Worm (Caenorhabditis elegans) whole organism, L4 larva: ENCODE data around the gene C54F6.5.

Source experiments
- D1046.2 ChIP-seq: fragments of 200-800 bp; sonication (Bioruptor generic); IDR thresholded peaks from 2 replicates; pipeline ENCODE4 v1.3.6; 2022; ENCODE audit warnings: missing genetic modification characterization, missing compliant biosample characterization
- F26F4.8 ChIP-seq: fragments of 200-800 bp; sonication (Bioruptor generic); conservative IDR thresholded peaks from 2 replicates; pipeline ENCODE4 v1.3.6; 2022; ENCODE audit warnings: missing genetic modification characterization, missing compliant biosample characterization
- F37D6.2 ChIP-seq: sonication (generic microtip); optimal IDR thresholded peaks from 2 replicates; lab custom pipeline; 2016; ENCODE audit warnings: mild to moderate bottlenecking, missing genetic modification characterization, missing compliant biosample characterization
- Y105C5A.15 ChIP-seq: fragments of 200-800 bp; sonication (Bioruptor generic); IDR thresholded peaks from 2 replicates; pipeline ENCODE4 v1.3.6; 2022; ENCODE audit warnings: missing genetic modification characterization, missing compliant biosample characterization
- Y75B8A.6 ChIP-seq: fragments of 200-800 bp; sonication (Bioruptor generic); IDR thresholded peaks from 2 replicates; pipeline ENCODE4 v1.3.6; 2022; ENCODE audit warnings: missing genetic modification reagents, missing genetic modification characterization, missing compliant biosample characterization
- ZK337.2 ChIP-seq: fragments of 200-800 bp; sonication (Bioruptor generic); IDR thresholded peaks from 2 replicates; pipeline ENCODE4 v1.3.6; 2022; ENCODE audit warnings: missing genetic modification reagents, missing genetic modification characterization, missing compliant biosample characterization
- aha-1 ChIP-seq: fragments of 150-350 bp; peaks from one replicate; lab custom pipeline; 2014; ENCODE audit warnings: missing biosample characterization, missing genetic modification characterization
- ama-1 ChIP-seq: fragments of 150-350 bp; optimal IDR thresholded peaks from 2 replicates; lab custom pipeline; 2014; ENCODE audit warnings: inconsistent platforms, mixed read lengths
- arid-1 ChIP-seq: fragments of 200-800 bp; sonication (Bioruptor generic); conservative IDR thresholded peaks from 2 replicates; pipeline ENCODE4 v1.3.6; 2022; ENCODE audit warnings: missing genetic modification reagents, missing genetic modification characterization, missing compliant biosample characterization
- ceh-44 ChIP-seq: fragments of 200-800 bp; sonication (Bioruptor generic); IDR thresholded peaks from 2 replicates; pipeline ENCODE4 v1.3.6; 2022; ENCODE audit warnings: missing genetic modification reagents, missing genetic modification characterization, missing compliant biosample characterization
- ctbp-1 ChIP-seq: fragments of 200-800 bp; sonication (Bioruptor generic); IDR thresholded peaks from 2 replicates; pipeline ENCODE4 v1.3.6; 2022; ENCODE audit warnings: missing genetic modification reagents, missing genetic modification characterization, missing compliant biosample characterization
- daf-16 ChIP-seq, 3 experiments: sonication (generic microtip); optimal IDR thresholded peaks; 2 replicates each; lab custom pipeline; 2016 to 2017; ENCODE audit warnings: missing genetic modification characterization in 3 of 3, missing genetic modification reagents in 3 of 3, mild to moderate bottlenecking in 2 of 3, missing compliant biosample characterization in 2 of 3, missing biosample characterization in 1 of 3, moderate library complexity in 1 of 3
- dmd-6 ChIP-seq: fragments of 200-800 bp; sonication (Bioruptor generic); IDR thresholded peaks from 2 replicates; pipeline ENCODE4 v1.3.6; 2022; ENCODE audit warnings: missing genetic modification reagents, missing genetic modification characterization, missing compliant biosample characterization
- dmd-8 ChIP-seq: fragments of 200-800 bp; sonication (Bioruptor generic); IDR thresholded peaks from 2 replicates; pipeline ENCODE4 v1.3.6; 2022; ENCODE audit warnings: missing genetic modification characterization, missing compliant biosample characterization
- dmd-9 ChIP-seq: fragments of 200-800 bp; sonication (Bioruptor generic); IDR thresholded peaks from 2 replicates; pipeline ENCODE4 v1.3.6; 2022; ENCODE audit warnings: missing genetic modification reagents, missing genetic modification characterization, missing compliant biosample characterization
- egl-27 ChIP-seq: sonication (generic microtip); optimal IDR thresholded peaks from 3 replicates; lab custom pipeline; 2017; ENCODE audit warnings: missing biosample characterization, missing genetic modification reagents, missing genetic modification characterization
- hif-1 ChIP-seq, 2 experiments: sonication (generic microtip); optimal IDR thresholded peaks; 2 replicates each; lab custom pipeline; 2016 to 2017; ENCODE audit warnings: missing compliant biosample characterization in 2 of 2, missing genetic modification characterization in 2 of 2, missing genetic modification reagents in 2 of 2, missing genotype in 2 of 2, mild to moderate bottlenecking in 1 of 2
- hlh-30 ChIP-seq: sonication (generic microtip); optimal IDR thresholded peaks from 2 replicates; lab custom pipeline; 2017; ENCODE audit warnings: antibody characterized with exemption, mild to moderate bottlenecking, missing genetic modification characterization, missing compliant biosample characterization; ENCODE audit not compliant: insufficient read depth
- jun-1 ChIP-seq: fragments of 150-350 bp; optimal IDR thresholded peaks from 2 replicates; lab custom pipeline; 2014; ENCODE audit warnings: missing biosample characterization, missing genetic modification reagents, missing genetic modification characterization
- lim-7 ChIP-seq: fragments of 200-800 bp; sonication (Bioruptor generic); IDR thresholded peaks from 2 replicates; pipeline ENCODE4 v1.3.6; 2022; ENCODE audit warnings: missing genetic modification characterization, missing compliant biosample characterization
- lin-1 ChIP-seq: fragments of 200-800 bp; sonication (Bioruptor generic); IDR thresholded peaks from 2 replicates; pipeline ENCODE4 v1.3.6; 2022; ENCODE audit warnings: missing genetic modification reagents, missing genetic modification characterization, missing compliant biosample characterization
- lin-15B ChIP-seq: fragments of 150-350 bp; sonication (generic microtip); optimal IDR thresholded peaks from 3 replicates; lab custom pipeline; 2014; ENCODE audit warnings: missing biosample characterization, missing genetic modification characterization
- lir-3 ChIP-seq: sonication (generic microtip); optimal IDR thresholded peaks from 2 replicates; lab custom pipeline; 2016; ENCODE audit warnings: mild to moderate bottlenecking, missing genetic modification characterization, missing compliant biosample characterization
- madf-9 ChIP-seq: fragments of 200-800 bp; sonication (Bioruptor generic); conservative IDR thresholded peaks from 2 replicates; pipeline ENCODE4 v1.3.6; 2022; ENCODE audit warnings: missing genetic modification reagents, missing genetic modification characterization, missing compliant biosample characterization
- mdl-1 ChIP-seq, 2 experiments: fragments of 150-350 bp in 1 of 2; sonication (generic microtip) in 1 of 2; optimal IDR thresholded peaks; 2 replicates each; lab custom pipeline; 2014 to 2017; ENCODE audit warnings: missing biosample characterization in 2 of 2, missing genetic modification characterization in 2 of 2
- mdt-29 ChIP-seq: fragments of 200-800 bp; sonication (Bioruptor generic); IDR thresholded peaks from 2 replicates; pipeline ENCODE4 v1.3.6; 2022; ENCODE audit warnings: missing genetic modification reagents, missing genetic modification characterization, missing compliant biosample characterization
- mxl-2 ChIP-seq: fragments of 200-800 bp; sonication (Bioruptor generic); conservative IDR thresholded peaks from 2 replicates; pipeline ENCODE4 v1.3.6; 2022; ENCODE audit warnings: missing genetic modification reagents, missing genetic modification characterization, missing compliant biosample characterization
- mxl-3 ChIP-seq: fragments of 200-800 bp; sonication (Bioruptor generic); optimal IDR thresholded peaks from 2 replicates; lab custom pipeline; 2018; ENCODE audit warnings: mild to moderate bottlenecking, missing genetic modification characterization, missing compliant biosample characterization
- nhr-111 ChIP-seq: fragments of 200-800 bp; sonication (Bioruptor generic); optimal IDR thresholded peaks from 2 replicates; lab custom pipeline; 2018; ENCODE audit warnings: mild to moderate bottlenecking, missing genetic modification characterization, missing compliant biosample characterization
- nhr-28 ChIP-seq: fragments of 150-350 bp; optimal IDR thresholded peaks from 2 replicates; lab custom pipeline; 2014; ENCODE audit warnings: missing biosample characterization, missing genetic modification characterization
- nhr-42 ChIP-seq: fragments of 200-800 bp; sonication (Bioruptor generic); IDR thresholded peaks from 2 replicates; pipeline ENCODE4 v1.3.6; 2022; ENCODE audit warnings: missing genetic modification characterization, missing compliant biosample characterization
- nhr-48 ChIP-seq: sonication (generic microtip); optimal IDR thresholded peaks from 2 replicates; lab custom pipeline; 2016; ENCODE audit warnings: mild to moderate bottlenecking, missing genetic modification characterization, missing compliant biosample characterization
- nhr-76 ChIP-seq: fragments of 150-350 bp; optimal IDR thresholded peaks from 2 replicates; lab custom pipeline; 2014; ENCODE audit warnings: missing biosample characterization, missing genetic modification characterization
- php-3 ChIP-seq: fragments of 200-800 bp; sonication (Bioruptor generic); IDR thresholded peaks from 2 replicates; pipeline ENCODE4 v1.3.6; 2022; ENCODE audit warnings: missing genetic modification reagents, missing genetic modification characterization, missing compliant biosample characterization
- pqm-1 ChIP-seq: sonication (generic microtip); optimal IDR thresholded peaks from 2 replicates; lab custom pipeline; 2017; ENCODE audit warnings: missing biosample characterization, missing genetic modification characterization
- tra-1 ChIP-seq: fragments of 200-800 bp; sonication (Bioruptor generic); IDR thresholded peaks from 2 replicates; pipeline ENCODE4 v1.3.6; 2022; ENCODE audit warnings: missing genetic modification reagents, missing genetic modification characterization, missing compliant biosample characterization
- unc-62 ChIP-seq, 3 experiments: fragments of 150-350 bp in 1 of 3; sonication (generic microtip); optimal IDR thresholded peaks in 2 of 3; peaks in 1 of 3; 1 replicate in 1 of 3; 2 replicates in 2 of 3; lab custom pipeline; 2014 to 2017; ENCODE audit warnings: missing biosample characterization in 3 of 3, missing genetic modification characterization in 3 of 3, missing genetic modification reagents in 3 of 3, missing genotype in 1 of 3
- vab-7 ChIP-seq: fragments of 200-800 bp; sonication (Bioruptor generic); IDR thresholded peaks from 2 replicates; pipeline ENCODE4 v1.3.6; 2022; ENCODE audit warnings: missing genetic modification reagents, missing genetic modification characterization, missing compliant biosample characterization
- zip-2 ChIP-seq: fragments of 150-350 bp; optimal IDR thresholded peaks from 2 replicates; lab custom pipeline; 2014; ENCODE audit warnings: missing biosample characterization, missing genetic modification characterization

C54F6.5 gene

DNA sequence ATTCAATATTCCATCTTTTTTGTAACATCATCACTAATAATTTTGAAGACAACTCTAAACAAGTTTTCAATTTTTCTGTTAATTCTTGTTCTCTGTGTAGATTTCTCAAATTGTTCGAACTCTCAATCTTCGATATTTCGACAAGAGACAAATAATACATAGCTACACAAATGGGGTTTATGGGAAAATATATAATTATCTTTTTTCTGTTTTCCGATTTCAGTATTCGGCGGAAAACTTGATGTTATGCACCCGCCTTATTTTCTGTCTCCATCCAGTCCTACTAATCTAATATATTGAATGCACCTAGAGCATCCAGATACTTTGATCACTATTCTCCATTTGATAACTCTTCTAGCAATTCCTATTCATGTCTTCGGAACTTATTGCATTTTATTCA is 10.1 kb downstream of the C54F6.5 start, which contains the start of gene srh-268:
Gene srh-268 (plus strand): TSS at position 301 of the 400 bp plus-strand sequence.
- TF ChIP-seq jun-1 (tag; lab: Kevin White, UChicago), result no peak

DNA sequence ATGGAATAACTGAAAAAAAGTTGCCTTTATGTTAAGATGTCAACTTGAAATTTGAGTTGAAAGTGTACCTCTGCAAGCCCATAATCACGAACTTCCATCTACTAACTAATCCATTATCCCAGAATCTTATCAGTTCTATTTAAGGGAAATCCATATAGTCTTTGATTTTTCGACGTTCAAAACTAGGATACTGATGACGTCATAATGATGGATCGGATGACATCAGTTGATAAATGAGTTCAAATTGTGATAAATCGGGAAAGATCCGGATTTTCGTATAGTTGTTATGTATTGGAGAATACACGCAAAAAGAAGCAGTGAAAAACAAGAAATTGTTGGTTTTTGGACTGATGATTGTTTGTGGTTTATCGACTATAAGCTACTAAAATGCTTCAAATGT is 14.8 kb downstream of the C54F6.5 start:
- TF ChIP-seq zip-2 (tag; lab: Kevin White, UChicago), result no peak
- TF ChIP-seq nhr-28 (tag; lab: Kevin White, UChicago), result peak; percentile 10
- TF ChIP-seq unc-62 (GFP tag; optimal IDR thresholded peaks at IDR 0.05 in 1 of 2; lab: Kevin White, UChicago), result peak in 1 of 2 experiments; percentile 87
- TF ChIP-seq unc-62 (tag; optimal IDR thresholded peaks at IDR 0.05; lab: Kevin White, UChicago), result no peak
- no peak for TF ChIP-seq nhr-42 (GFP tag; lab: Robert Waterston, UW)
- TF ChIP-seq mdl-1 (tag; optimal IDR thresholded peaks at IDR 0.05; lab: Kevin White, UChicago), result peak in 1 of 2 experiments; percentile 8
- no peak for TF ChIP-seq dmd-8 (GFP tag; lab: Robert Waterston, UW)
- peak; percentile 79 for TF ChIP-seq nhr-48

DNA sequence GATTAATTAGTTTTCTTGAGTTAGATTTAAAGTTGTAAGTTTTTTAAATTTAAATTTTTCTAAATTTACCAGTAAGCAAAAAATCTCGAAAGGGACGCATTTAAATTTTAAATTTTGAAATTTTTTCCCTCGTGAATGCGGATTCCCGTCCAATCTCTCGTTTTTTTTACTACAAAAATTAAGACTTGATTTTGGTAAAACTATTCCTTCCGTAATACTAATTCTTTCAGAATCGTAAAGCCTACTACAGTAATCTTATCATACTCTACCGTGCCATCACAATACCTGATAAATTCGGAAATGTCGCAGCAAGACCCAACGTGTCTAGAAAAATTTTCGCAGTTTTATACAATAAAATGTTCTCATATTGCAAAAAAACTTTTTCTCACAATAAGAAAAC is 16.3 kb downstream of the C54F6.5 start, which contains the start of the genes C54F6.19 and nhx-3:
Gene C54F6.19 (plus strand): TSS at position 301 of the 400 bp plus-strand sequence.
Gene nhx-3 (minus strand): TSS at position 337 of the 400 bp plus-strand sequence.
- TF ChIP-seq mxl-3 (GFP tag; lab: Kevin White, UChicago) (no peak), F37D6.2 (tag; lab: Kevin White, UChicago) (no peak), nhr-111 (GFP tag; lab: Kevin White, UChicago) (no peak), lin-15B (tag; lab: Kevin White, UChicago) (no peak)

DNA sequence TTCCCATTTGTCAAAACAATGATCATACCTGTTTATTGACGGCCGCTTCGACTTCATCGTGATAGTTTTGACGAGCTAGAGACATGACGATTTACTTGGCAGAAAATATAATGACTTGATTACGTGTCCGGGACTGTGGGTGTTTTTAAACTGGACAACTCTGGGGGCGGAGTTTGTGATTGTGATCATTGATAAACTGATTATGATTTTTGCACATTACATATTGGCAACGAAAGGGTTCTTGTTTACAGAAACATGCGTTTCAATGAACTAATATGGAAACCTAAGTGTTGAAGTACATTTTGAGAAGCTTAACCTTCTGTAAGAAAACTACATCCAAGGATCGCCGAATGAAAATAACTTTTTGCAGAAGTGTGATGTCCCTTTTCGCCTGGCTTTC is 18.6 kb downstream of the C54F6.5 start, which contains the start of gene ftn-1:
Gene ftn-1 (minus strand): TSS at position 101 of the 400 bp plus-strand sequence.
- TF ChIP-seq ama-1 (peak; percentile 37), unc-62 (GFP tag; optimal IDR thresholded peaks at IDR 0.05 in 1 of 2; lab: Kevin White, UChicago) (peak in 1 of 2 experiments; percentile 48), unc-62 (tag; optimal IDR thresholded peaks at IDR 0.05; lab: Kevin White, UChicago) (no peak), daf-16 (GFP tag; optimal IDR thresholded peaks at IDR 0.05; lab: Kevin White, UChicago) (no peak), daf-16 (tag; optimal IDR thresholded peaks at IDR 0.05; lab: Kevin White, UChicago) (peak; percentile 74), egl-27 (tag; lab: Kevin White, UChicago) (no peak)

DNA sequence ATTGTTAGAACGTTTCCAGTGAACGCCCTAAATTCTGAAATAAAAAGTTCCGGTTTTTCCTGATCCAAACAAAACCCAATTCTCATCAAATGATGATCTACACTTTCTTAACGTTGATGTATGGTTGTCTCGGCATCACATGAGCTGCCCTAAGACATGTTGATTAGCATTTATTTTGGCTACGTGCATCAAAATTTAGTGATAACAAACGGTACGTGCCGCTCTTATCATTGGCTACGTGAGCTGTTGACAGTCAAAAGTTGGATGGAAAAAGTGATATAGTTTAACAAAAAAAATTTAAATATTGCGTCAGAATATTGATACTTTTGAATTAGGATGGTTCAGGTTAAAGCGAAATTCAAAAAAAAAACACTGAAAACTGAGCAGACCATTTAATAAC is 19.1 kb downstream of the C54F6.5 start:
- TF ChIP-seq pqm-1 (tag; lab: Kevin White, UChicago) (peak; percentile 48), hif-1 (tag; optimal IDR thresholded peaks at IDR 0.05; lab: Kevin White, UChicago) (peak in 1 of 2 experiments; percentile 70), aha-1 (tag; lab: Kevin White, UChicago) (peak; percentile 99), nhr-76 (tag; lab: Kevin White, UChicago) (no peak), daf-16 (GFP tag; optimal IDR thresholded peaks at IDR 0.05; lab: Kevin White, UChicago) (no peak), daf-16 (tag; optimal IDR thresholded peaks at IDR 0.05; lab: Kevin White, UChicago) (peak; percentile 97), hlh-30 (tag; lab: Kevin White, UChicago) (peak; percentile 40), dmd-6 (GFP tag; lab: Robert Waterston, UW) (peak; percentile 66), ctbp-1 (no peak)

DNA sequence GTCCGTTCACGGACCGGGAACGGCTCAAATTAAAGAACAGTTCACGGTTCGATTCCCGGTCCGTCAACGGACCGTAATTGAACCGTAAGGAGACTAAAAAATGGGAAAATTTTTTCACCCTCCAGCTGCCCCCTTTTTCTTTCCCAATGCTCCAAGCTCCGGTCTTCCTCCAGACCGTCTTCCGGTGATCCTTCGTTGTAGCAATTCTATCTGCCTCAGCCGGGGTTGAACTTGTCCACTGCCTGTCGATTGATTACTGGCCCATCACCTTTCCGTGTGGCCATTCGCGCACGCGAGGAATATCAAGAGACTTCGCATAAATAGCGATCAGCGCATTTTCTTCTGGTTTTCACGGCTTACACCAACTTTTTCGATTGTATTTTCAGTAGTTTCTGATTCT is 19.6 kb downstream of the C54F6.5 start:
- TF ChIP-seq lim-7 (peak; percentile 90), ceh-44 (GFP tag; lab: Robert Waterston, UW) (peak; percentile 86), F26F4.8 (GFP tag; lab: Robert Waterston, UW) (peak; percentile 95), ZK337.2 (GFP tag; lab: Robert Waterston, UW) (peak; percentile 73), dmd-9 (GFP tag; lab: Robert Waterston, UW) (peak; percentile 76), lir-3 (tag; lab: Kevin White, UChicago) (peak; percentile 0), tra-1 (GFP tag; lab: Robert Waterston, UW) (peak; percentile 66; the same call in 1 of the 2 replicates), Y75B8A.6 (GFP tag; lab: Robert Waterston, UW) (0 out of 2 replicates have a peak, but pooled peaks have one; percentile 10), nhr-42 (GFP tag; lab: Robert Waterston, UW) (peak; percentile 62; the same call in 1 of the 2 replicates), madf-9 (GFP tag; lab: Robert Waterston, UW) (peak; percentile 74), mxl-2 (GFP tag; lab: Robert Waterston, UW) (0 out of 2 replicates have a peak, but pooled peaks have one; percentile 18), mdt-29 (GFP tag; lab: Robert Waterston, UW) (peak; percentile 71; the same call in 1 of the 2 replicates), D1046.2 (peak; percentile 81; the same call in 1 of the 2 replicates), dmd-8 (GFP tag; lab: Robert Waterston, UW) (peak; percentile 95), php-3 (GFP tag; lab: Robert Waterston, UW) (0 out of 2 replicates have a peak, but pooled peaks have one; percentile 39), lin-1 (GFP tag; lab: Robert Waterston, UW) (peak; percentile 85), Y105C5A.15 (GFP tag; lab: Robert Waterston, UW) (peak; percentile 87), arid-1 (peak; percentile 85), vab-7 (GFP tag; lab: Robert Waterston, UW) (peak; percentile 85)
